Fruit fly (Drosophila melanogaster) whole organism: ENCODE results near the gene CG9386.

Source experiments
- CG8478 ChIP-seq: fragments of >200 bp; optimal IDR thresholded peaks from 2 replicates; lab custom pipeline; 2018; ENCODE audit warnings: inconsistent platforms
- Dll ChIP-seq: fragments of >200 bp; optimal IDR thresholded peaks from 2 replicates; lab custom pipeline; 2017
- EcR ChIP-seq, 2 experiments: fragments of >200 bp; optimal IDR thresholded peaks; 2 replicates each; lab custom pipeline; 2017; ENCODE audit warnings: missing biosample characterization in 2 of 2, missing genetic modification characterization in 2 of 2, missing genetic modification reagents in 2 of 2
- pan ChIP-seq: fragments of >200 bp; optimal IDR thresholded peaks from 2 replicates; lab custom pipeline; 2017
- psq ChIP-seq: fragments of >200 bp; optimal IDR thresholded peaks from 2 replicates; lab custom pipeline; 2017
- usp ChIP-seq: fragments of >200 bp; optimal IDR thresholded peaks from 2 replicates; lab custom pipeline; 2017; ENCODE audit warnings: missing biosample characterization, missing genetic modification characterization, mixed read lengths

Gene CG9386

dm6 chr3R:9593408-9594250 is 38.4 kb upstream of the CG9386 start:
- TF ChIP-seq CG8478 (lab: Kevin White, UChicago) (no peak), Dll (lab: Kevin White, UChicago) (no peak), EcR (GFP tag; optimal IDR thresholded peaks at IDR 0.05; lab: Kevin White, UChicago) (no peak), pan (no peak), usp (GFP tag; lab: Kevin White, UChicago) (no peak), psq (lab: Kevin White, UChicago) (no peak)

dm6 chr3R:9591769-9592388 is 36.7 kb upstream of the CG9386 start:
- TF ChIP-seq EcR (GFP tag; optimal IDR thresholded peaks at IDR 0.05; lab: Kevin White, UChicago) (no peak), pan (no peak), CG8478 (lab: Kevin White, UChicago) (no peak)

DNA sequence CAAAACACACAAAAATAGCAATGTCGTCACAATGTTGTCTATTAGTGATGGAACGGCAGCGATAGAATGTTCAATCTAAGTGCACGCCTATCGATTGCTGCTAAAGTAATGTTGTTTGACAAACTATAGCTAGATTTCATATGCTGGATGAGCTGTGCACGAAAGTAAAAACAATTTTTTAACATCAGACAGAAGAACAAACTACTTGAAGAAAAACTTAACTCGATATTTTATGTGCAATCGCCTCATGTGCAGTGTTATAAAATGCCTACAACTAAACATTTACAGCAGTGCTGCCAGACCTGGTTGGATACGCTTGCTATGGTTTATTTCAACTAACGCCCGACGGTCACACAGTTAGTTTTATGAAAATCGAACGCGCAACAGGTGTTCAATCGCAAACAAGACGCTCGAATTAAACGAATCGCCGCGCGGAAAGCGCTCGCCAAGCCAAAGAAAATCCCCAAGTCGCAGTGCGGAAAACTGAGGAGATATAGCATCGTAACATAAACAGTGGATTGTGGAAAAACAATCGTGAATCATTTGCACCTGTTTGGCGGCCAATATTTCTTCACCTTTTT is 35.8 kb upstream of the CG9386 start, which contains the start of the genes bocks and CG8312:
Gene bocks (minus strand): TSS at position 51 of the 581 bp plus-strand sequence.
Gene CG8312 (plus strand): TSS at position 358 of the 581 bp plus-strand sequence.
- no peak for TF ChIP-seq pan
- TF ChIP-seq CG8478 (lab: Kevin White, UChicago): no peak
- TF ChIP-seq usp (GFP tag; lab: Kevin White, UChicago): no peak
- no peak for TF ChIP-seq Dll (lab: Kevin White, UChicago)
- no peak for TF ChIP-seq EcR (GFP tag; optimal IDR thresholded peaks at IDR 0.05; lab: Kevin White, UChicago)
- TF ChIP-seq psq (lab: Kevin White, UChicago): no peak

DNA sequence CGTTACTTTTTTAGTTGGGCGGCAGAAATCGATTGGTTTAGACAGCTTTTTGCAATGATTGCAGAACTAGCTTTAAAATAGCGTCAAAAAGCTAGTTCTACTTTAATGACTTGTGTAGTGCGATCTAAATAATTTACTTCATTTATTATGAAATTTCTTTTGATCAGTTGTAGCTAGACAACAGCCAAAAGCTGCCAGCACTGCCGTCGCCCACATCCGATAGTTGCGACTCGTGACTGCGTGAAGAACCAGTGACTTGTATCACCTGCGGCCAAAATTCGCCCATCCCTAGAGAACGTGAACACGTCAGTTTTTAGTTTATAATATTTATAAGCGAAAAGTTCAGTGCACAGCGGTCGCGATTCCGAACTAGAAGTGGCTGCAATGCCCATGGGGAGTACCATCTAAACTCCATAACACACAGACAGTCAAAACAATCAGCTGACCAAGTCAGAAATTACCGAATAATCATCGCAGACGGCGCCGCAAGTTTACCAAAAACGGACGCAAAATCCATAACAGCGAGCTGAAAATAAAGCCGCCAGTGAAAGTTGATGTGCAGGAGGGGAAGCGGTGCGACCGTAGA is 31.5 kb upstream of the CG9386 start, which contains the start of gene P58IPK:
Gene P58IPK (plus strand): TSS at position 280 of the 586 bp plus-strand sequence.
- TF ChIP-seq pan: no peak
- TF ChIP-seq usp (GFP tag; lab: Kevin White, UChicago): no peak
- no peak for TF ChIP-seq psq (lab: Kevin White, UChicago)
- no peak for TF ChIP-seq CG8478 (lab: Kevin White, UChicago)
- TF ChIP-seq Dll (lab: Kevin White, UChicago): no peak
- no peak for TF ChIP-seq EcR (GFP tag; optimal IDR thresholded peaks at IDR 0.05; lab: Kevin White, UChicago)

- no peak for TF ChIP-seq CG8478 (lab: Kevin White, UChicago)
- no peak for TF ChIP-seq psq (lab: Kevin White, UChicago)
- TF ChIP-seq pan: no peak
- no peak for TF ChIP-seq EcR (GFP tag; optimal IDR thresholded peaks at IDR 0.05; lab: Kevin White, UChicago)
- TF ChIP-seq Dll (lab: Kevin White, UChicago): no peak
- no peak for TF ChIP-seq usp (GFP tag; lab: Kevin White, UChicago)
Observed at dm6 chr3R:9583122-9583521, 27.9 kb upstream of the CG9386 start, which contains the start of gene CG33654. Gene CG33654 (minus strand): TSS chr3R:9583222.

DNA sequence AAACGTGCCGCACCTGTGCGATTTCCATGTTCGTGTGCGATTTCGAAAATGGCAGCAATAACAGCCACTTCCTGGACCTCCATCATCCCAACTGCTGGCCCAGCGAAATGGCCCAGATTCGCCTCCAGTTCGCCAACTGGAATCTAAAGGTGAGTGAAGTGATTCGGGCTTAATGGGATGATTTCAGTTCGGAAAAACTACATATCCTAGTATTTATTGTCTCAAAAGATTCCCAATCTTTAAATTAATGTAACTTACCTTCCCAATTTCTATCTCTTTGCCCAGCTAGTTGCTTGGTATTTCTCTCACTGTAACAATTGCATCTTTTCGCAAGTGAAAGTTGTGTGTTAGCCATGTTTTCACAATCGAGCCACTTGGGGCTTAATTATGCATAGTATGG is 26.8 kb upstream of the CG9386 start:
- TF ChIP-seq psq (lab: Kevin White, UChicago) (no peak), CG8478 (lab: Kevin White, UChicago) (no peak), Dll (lab: Kevin White, UChicago) (no peak), pan (no peak), usp (GFP tag; lab: Kevin White, UChicago) (no peak), EcR (GFP tag; optimal IDR thresholded peaks at IDR 0.05; lab: Kevin White, UChicago) (no peak)

DNA sequence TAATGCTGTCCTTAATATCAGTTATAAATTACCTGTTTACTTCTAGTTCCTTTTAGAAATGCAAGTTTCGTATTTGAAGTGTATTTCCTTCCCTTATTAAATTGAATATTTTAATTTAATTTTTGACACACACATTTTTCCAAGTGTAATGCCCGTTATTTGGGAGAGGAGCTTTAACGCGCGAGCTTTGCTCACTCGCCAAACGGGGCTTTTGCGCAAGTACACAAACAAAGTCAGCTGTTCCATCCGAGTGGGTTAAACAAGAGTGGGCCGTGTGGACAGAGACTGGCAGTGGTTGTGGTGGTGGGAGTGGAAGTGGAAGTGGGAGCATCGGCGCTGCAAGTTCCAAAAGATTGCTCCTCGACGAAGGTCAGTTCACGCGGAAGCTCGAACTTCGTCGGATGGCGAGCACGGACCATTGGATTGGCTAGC is 25.9 kb upstream of the CG9386 start, which contains the start of gene CG8301:
Gene CG8301 (plus strand): TSS at position 218 of the 432 bp plus-strand sequence.
- TF ChIP-seq psq (lab: Kevin White, UChicago) (no peak), Dll (lab: Kevin White, UChicago) (no peak), CG8478 (lab: Kevin White, UChicago) (no peak), usp (GFP tag; lab: Kevin White, UChicago) (no peak), EcR (GFP tag; optimal IDR thresholded peaks at IDR 0.05; lab: Kevin White, UChicago) (no peak), pan (no peak)

DNA sequence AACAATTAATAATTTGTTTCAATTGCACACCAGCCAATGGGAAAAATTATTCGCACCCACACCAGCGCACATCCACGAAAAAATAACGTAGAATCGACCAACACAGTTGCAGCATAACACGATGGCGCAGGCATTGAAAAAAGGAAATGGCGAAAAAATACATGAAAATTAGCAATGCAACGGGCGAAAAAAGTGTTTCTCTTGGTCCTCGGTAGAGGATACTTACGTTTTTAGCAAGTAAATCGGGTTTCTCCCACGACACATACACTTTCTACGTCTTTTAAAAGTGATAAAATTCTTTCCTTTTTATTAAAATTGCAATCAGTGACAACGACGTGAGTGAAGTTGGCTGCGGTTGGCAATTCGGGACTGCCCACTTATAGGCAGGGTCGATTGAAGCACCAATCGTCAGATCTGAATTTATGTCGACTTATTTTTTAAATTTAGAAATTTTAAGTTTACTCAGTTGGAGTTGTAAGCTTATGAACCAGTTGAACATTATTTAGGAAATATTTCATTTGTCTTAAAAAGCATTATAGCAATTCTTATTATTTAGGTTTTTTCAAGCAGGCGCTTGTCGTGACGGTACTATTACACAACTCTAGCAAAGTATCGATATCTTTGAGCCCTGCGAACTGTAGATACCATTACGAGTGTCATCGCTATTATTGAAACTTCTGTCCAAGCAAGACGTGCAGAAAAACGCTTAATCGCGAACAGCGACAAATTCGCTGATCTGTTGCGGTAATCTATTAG is 22.4 kb upstream of the CG9386 start, which contains the start of the genes Kap-alpha3 and Son:
Gene Kap-alpha3 (minus strand): TSS at position 352 of the 756 bp plus-strand sequence.
Gene Son (plus strand): TSS at position 661 of the 756 bp plus-strand sequence.
- TF ChIP-seq psq (lab: Kevin White, UChicago) (no peak), pan (no peak), CG8478 (lab: Kevin White, UChicago) (no peak), Dll (lab: Kevin White, UChicago) (no peak), EcR (GFP tag; optimal IDR thresholded peaks at IDR 0.05; lab: Kevin White, UChicago) (no peak), usp (GFP tag; lab: Kevin White, UChicago) (no peak)

DNA sequence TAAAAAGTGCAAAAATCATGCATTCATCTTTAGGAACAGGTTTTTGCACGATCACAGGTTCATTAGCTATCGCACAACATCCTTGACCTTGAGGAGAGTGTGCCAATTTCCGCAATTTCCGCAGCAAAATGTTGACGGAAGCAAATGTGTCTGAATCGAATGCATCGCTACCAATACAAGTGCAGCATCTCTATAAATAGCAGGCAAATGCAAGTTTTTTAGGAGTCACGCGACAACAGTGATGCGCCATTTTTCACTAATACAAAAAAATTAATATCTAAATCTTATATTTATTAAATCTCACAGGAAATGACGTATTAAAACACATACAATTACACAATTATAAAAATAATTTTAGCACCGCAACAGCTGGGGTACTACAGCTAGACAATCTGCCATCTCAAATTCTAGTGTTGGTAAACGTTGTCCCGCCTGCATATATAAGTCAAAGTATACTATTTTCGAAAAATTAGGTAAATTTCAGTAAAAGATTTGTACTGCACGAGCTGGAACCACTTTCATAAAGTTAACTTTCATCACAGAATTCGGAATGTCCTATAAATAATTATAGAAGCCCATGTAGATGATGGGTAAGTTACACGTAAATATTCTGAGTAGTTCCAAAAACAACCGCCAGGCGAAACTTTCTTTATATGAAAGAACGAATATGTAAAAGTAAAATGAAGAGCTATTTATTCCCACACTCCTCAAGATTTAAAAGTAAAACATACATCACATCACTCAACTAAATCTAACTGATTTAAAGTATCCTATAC is 18.8 kb upstream of the CG9386 start, which contains the start of gene CG9399:
Gene CG9399 (minus strand): TSS at position 400 of the 776 bp plus-strand sequence.
- no peak for TF ChIP-seq EcR (GFP tag; optimal IDR thresholded peaks at IDR 0.05; lab: Kevin White, UChicago)
- no peak for TF ChIP-seq psq (lab: Kevin White, UChicago)
- no peak for TF ChIP-seq pan
- TF ChIP-seq CG8478 (lab: Kevin White, UChicago): no peak
- no peak for TF ChIP-seq usp (GFP tag; lab: Kevin White, UChicago)
- no peak for TF ChIP-seq Dll (lab: Kevin White, UChicago)
